Worm (Caenorhabditis elegans) whole organism, early embryonic: ENCODE results near the gene ipla-3.

ENCODE experiments used
- B0310.2 ChIP-seq: sonication (generic microtip); optimal IDR thresholded peaks from 2 replicates; lab custom pipeline; 2016; ENCODE audit warnings: mild to moderate bottlenecking, missing genetic modification characterization, missing compliant biosample characterization
- F13C5.2 ChIP-seq: sonication (generic microtip); optimal IDR thresholded peaks from 2 replicates; lab custom pipeline; 2017; ENCODE audit warnings: mild to moderate bottlenecking, missing genetic modification characterization, inconsistent platforms, missing compliant biosample characterization
- aly-1 ChIP-seq: sonication (generic microtip); optimal IDR thresholded peaks from 2 replicates; lab custom pipeline; 2016; ENCODE audit warnings: missing genetic modification characterization, missing compliant biosample characterization
- ama-1 ChIP-seq: fragments of 150-350 bp; optimal IDR thresholded peaks from 2 replicates; lab custom pipeline; 2014
- ceh-13 ChIP-seq: fragments of 200-800 bp; sonication (Bioruptor generic); optimal IDR thresholded peaks from 2 replicates; lab custom pipeline; 2018; ENCODE audit warnings: mild to moderate bottlenecking, missing genetic modification characterization, missing compliant biosample characterization
- ceh-36 ChIP-seq: sonication (generic microtip); optimal IDR thresholded peaks from 2 replicates; lab custom pipeline; 2016; ENCODE audit warnings: missing genetic modification characterization, inconsistent platforms, missing compliant biosample characterization
- ets-7 ChIP-seq: sonication (generic microtip); optimal IDR thresholded peaks from 2 replicates; lab custom pipeline; 2016; ENCODE audit warnings: missing genotype, missing genetic modification characterization, missing compliant biosample characterization
- flt-1 ChIP-seq: fragments of 200-800 bp; sonication (Bioruptor generic); IDR thresholded peaks from 2 replicates; pipeline ENCODE4 v1.3.6; 2022; ENCODE audit warnings: missing genetic modification characterization, missing compliant biosample characterization
- hmbx-1 ChIP-seq: sonication (generic microtip); optimal IDR thresholded peaks from 2 replicates; lab custom pipeline; 2016; ENCODE audit warnings: mild to moderate bottlenecking, missing genetic modification characterization, missing compliant biosample characterization
- hmg-4 ChIP-seq: fragments of 200-800 bp; sonication (Bioruptor generic); optimal IDR thresholded peaks from 2 replicates; lab custom pipeline; 2018; ENCODE audit warnings: mild to moderate bottlenecking, missing genetic modification characterization, missing compliant biosample characterization
- hnd-1 ChIP-seq: sonication (generic microtip); optimal IDR thresholded peaks from 2 replicates; lab custom pipeline; 2016; ENCODE audit warnings: missing genetic modification characterization, missing compliant biosample characterization
- pes-1 ChIP-seq: fragments of 200-800 bp; sonication (Bioruptor generic); IDR thresholded peaks from 2 replicates; pipeline ENCODE4 v1.3.6; 2022; ENCODE audit warnings: missing genetic modification reagents, missing genetic modification characterization, missing compliant biosample characterization
- scrt-1 ChIP-seq: fragments of 200-800 bp; sonication (Bioruptor generic); IDR thresholded peaks from 2 replicates; pipeline ENCODE4 v1.3.6; 2022; ENCODE audit warnings: missing genetic modification characterization, missing compliant biosample characterization
- sea-1 ChIP-seq: fragments of 200-800 bp; sonication (Bioruptor generic); conservative IDR thresholded peaks from 2 replicates; pipeline ENCODE4 v1.3.6; 2022; ENCODE audit warnings: missing genetic modification characterization, missing compliant biosample characterization
- tbx-11 ChIP-seq: fragments of 200-800 bp; sonication (Bioruptor generic); IDR thresholded peaks from 2 replicates; pipeline ENCODE4 v1.3.6; 2022; ENCODE audit warnings: missing genetic modification characterization, missing compliant biosample characterization
- tbx-37 ChIP-seq: fragments of 200-800 bp; sonication (Bioruptor generic); conservative IDR thresholded peaks from 2 replicates; pipeline ENCODE4 v1.3.6; 2022; ENCODE audit warnings: missing genetic modification reagents, missing genetic modification characterization, missing compliant biosample characterization
- tra-4 ChIP-seq: sonication (generic microtip); optimal IDR thresholded peaks from 2 replicates; lab custom pipeline; 2017; ENCODE audit warnings: missing genetic modification characterization, missing compliant biosample characterization

The ipla-3 gene

ce11 chrV:20712318-20712993 is 16.6 kb downstream of the ipla-3 start:
- TF ChIP-seq ceh-13 (GFP tag; lab: Kevin White, UChicago), result no peak

ce11 chrV:20711733-20712132 is 17.3 kb downstream of the ipla-3 start:
- no peak for TF ChIP-seq hmbx-1 (tag; lab: Kevin White, UChicago)
- TF ChIP-seq tbx-11 (GFP tag; lab: Robert Waterston, UW), result no peak
- no peak for TF ChIP-seq tra-4
- TF ChIP-seq ceh-13 (GFP tag; lab: Kevin White, UChicago), result no peak
- no peak for TF ChIP-seq hmg-4
- no peak for TF ChIP-seq hnd-1
- no peak for TF ChIP-seq B0310.2 (tag; lab: Kevin White, UChicago)
- no peak for TF ChIP-seq tbx-37 (GFP tag; lab: Robert Waterston, UW)
- TF ChIP-seq aly-1, result no peak
- TF ChIP-seq flt-1 (GFP tag; lab: Robert Waterston, UW), result no peak
- TF ChIP-seq F13C5.2, result no peak
- no peak for TF ChIP-seq ama-1 (lab: Kevin White, UChicago)
- TF ChIP-seq pes-1 (GFP tag; lab: Robert Waterston, UW), result no peak
- no peak for TF ChIP-seq ceh-36 (tag; lab: Kevin White, UChicago)
- TF ChIP-seq sea-1 (GFP tag; lab: Robert Waterston, UW), result no peak
- TF ChIP-seq ets-7 (tag; lab: Kevin White, UChicago), result no peak

- TF ChIP-seq ceh-36 (tag; lab: Kevin White, UChicago), result no peak
- no peak for TF ChIP-seq B0310.2 (tag; lab: Kevin White, UChicago)
- TF ChIP-seq ets-7 (tag; lab: Kevin White, UChicago), result no peak
- TF ChIP-seq pes-1 (GFP tag; lab: Robert Waterston, UW), result no peak
- no peak for TF ChIP-seq scrt-1 (GFP tag; lab: Robert Waterston, UW)
- no peak for TF ChIP-seq tbx-11 (GFP tag; lab: Robert Waterston, UW)
- no peak for TF ChIP-seq tra-4
- no peak for TF ChIP-seq hmg-4
- TF ChIP-seq sea-1 (GFP tag; lab: Robert Waterston, UW), result no peak
- no peak for TF ChIP-seq ama-1 (lab: Kevin White, UChicago)
- no peak for TF ChIP-seq F13C5.2
- TF ChIP-seq tbx-37 (GFP tag; lab: Robert Waterston, UW), result no peak
- TF ChIP-seq hmbx-1 (tag; lab: Kevin White, UChicago), result no peak
- no peak for TF ChIP-seq aly-1
These were observed 18.4 kb downstream of the ipla-3 start for ce11 chrV:20710642-20711041.

- TF ChIP-seq tbx-11 (GFP tag; lab: Robert Waterston, UW) (no peak), tra-4 (no peak), hmg-4 (no peak), B0310.2 (tag; lab: Kevin White, UChicago) (no peak), tbx-37 (GFP tag; lab: Robert Waterston, UW) (no peak), ets-7 (tag; lab: Kevin White, UChicago) (no peak), ceh-36 (tag; lab: Kevin White, UChicago) (no peak), scrt-1 (GFP tag; lab: Robert Waterston, UW) (no peak), aly-1 (no peak)
These were observed 18.9 kb downstream of the ipla-3 start for ce11 chrV:20710156-20710555.

- TF ChIP-seq scrt-1 (GFP tag; lab: Robert Waterston, UW), result 0 out of 2 replicates have a peak, but pooled peaks have one; percentile 21
- TF ChIP-seq pes-1 (GFP tag; lab: Robert Waterston, UW), result peak; percentile 42; the same call in 1 of the 2 replicates
These were observed 23.9 kb downstream of the ipla-3 start for ce11 chrV:20705125-20705524.

ce11 chrV:20703998-20704572 is 25.0 kb downstream of the ipla-3 start, which contains the start of the genes F53F8.5 and F53F8.6:
Gene F53F8.5 (minus strand): TSS chrV:20704049.
Gene F53F8.6 (plus strand): TSS chrV:20704227.
- TF ChIP-seq ceh-13 (GFP tag; lab: Kevin White, UChicago) (no peak), tbx-37 (GFP tag; lab: Robert Waterston, UW) (0 out of 2 replicates have a peak, but pooled peaks have one; percentile 20)

ce11 chrV:20698266-20698665 is 30.8 kb downstream of the ipla-3 start, which contains the start of gene F53F8.7:
Gene F53F8.7 (minus strand): TSS chrV:20698366.
- TF ChIP-seq tra-4, result no peak
- no peak for TF ChIP-seq scrt-1 (GFP tag; lab: Robert Waterston, UW)
- no peak for TF ChIP-seq hnd-1

- TF ChIP-seq ceh-13 (GFP tag; lab: Kevin White, UChicago), result peak; percentile 54
- TF ChIP-seq scrt-1 (GFP tag; lab: Robert Waterston, UW), result peak; percentile 83; the same call in 1 of the 2 replicates
- peak; percentile 66 for TF ChIP-seq flt-1 (GFP tag; lab: Robert Waterston, UW)
- peak; percentile 74; the same call in 1 of the 2 replicates for TF ChIP-seq sea-1 (GFP tag; lab: Robert Waterston, UW)
- peak; percentile 12 for TF ChIP-seq B0310.2 (tag; lab: Kevin White, UChicago)
- TF ChIP-seq F13C5.2, result peak; percentile 74
- TF ChIP-seq tra-4, result peak; percentile 35
- peak; percentile 49 for TF ChIP-seq hnd-1
- no peak for TF ChIP-seq ets-7 (tag; lab: Kevin White, UChicago)
- TF ChIP-seq tbx-11 (GFP tag; lab: Robert Waterston, UW), result peak; percentile 78
- peak; percentile 79 for TF ChIP-seq hmg-4
- peak; percentile 84 for TF ChIP-seq pes-1 (GFP tag; lab: Robert Waterston, UW)
- peak; percentile 66 for TF ChIP-seq tbx-37 (GFP tag; lab: Robert Waterston, UW)
- TF ChIP-seq aly-1, result peak; percentile 59
- TF ChIP-seq ceh-36 (tag; lab: Kevin White, UChicago), result peak; percentile 52
- peak; percentile 42 for TF ChIP-seq hmbx-1 (tag; lab: Kevin White, UChicago)
- TF ChIP-seq ama-1 (lab: Kevin White, UChicago), result no peak
These were observed 35.1 kb downstream of the ipla-3 start for ce11 chrV:20693968-20694367.
